Worm (Caenorhabditis elegans) whole organism, L3 larva: ENCODE results near the gene gcp-2.2.

Experiments used
- ZK546.5 ChIP-seq: sonication (generic microtip); optimal IDR thresholded peaks from 2 replicates; lab custom pipeline; 2017; ENCODE audit warnings: missing biosample characterization, missing genetic modification characterization
- ama-1 ChIP-seq: fragments of 150-350 bp; optimal IDR thresholded peaks from 2 replicates; lab custom pipeline; 2018
- ceh-16 ChIP-seq: sonication (generic microtip); optimal IDR thresholded peaks from 2 replicates; lab custom pipeline; 2017; ENCODE audit warnings: missing biosample characterization, missing genetic modification characterization
- ceh-28 ChIP-seq: fragments of 150-350 bp; optimal IDR thresholded peaks from 2 replicates; lab custom pipeline; 2014; ENCODE audit warnings: missing biosample characterization, missing genetic modification reagents, missing genetic modification characterization
- ceh-82 ChIP-seq: fragments of 150-350 bp; optimal IDR thresholded peaks from 2 replicates; lab custom pipeline; 2014; ENCODE audit warnings: missing biosample characterization, missing genetic modification characterization
- ceh-9 ChIP-seq: sonication (generic microtip); optimal IDR thresholded peaks from 2 replicates; lab custom pipeline; 2018; ENCODE audit warnings: missing biosample characterization, missing genetic modification characterization
- egl-27 ChIP-seq: sonication (generic microtip); optimal IDR thresholded peaks from 4 replicates; lab custom pipeline; 2017; ENCODE audit warnings: missing biosample characterization, missing genetic modification reagents, missing genetic modification characterization
- egl-5 ChIP-seq: fragments of 150-350 bp; optimal IDR thresholded peaks from 2 replicates; lab custom pipeline; 2017; ENCODE audit warnings: missing biosample characterization, missing genetic modification reagents, missing genetic modification characterization, inconsistent platforms
- elt-3 ChIP-seq, 3 experiments: fragments of 150-350 bp in 1 of 3; sonication (generic microtip) in 2 of 3; optimal IDR thresholded peaks; 2 replicates in 2 of 3; 4 replicates in 1 of 3; lab custom pipeline; 2014 to 2017; ENCODE audit warnings: missing biosample characterization in 3 of 3, missing genetic modification characterization in 3 of 3
- eor-1 ChIP-seq, 2 experiments: fragments of 150-350 bp; optimal IDR thresholded peaks; 2 replicates each; lab custom pipeline; 2014 to 2018; ENCODE audit warnings: missing biosample characterization in 2 of 2, missing genetic modification characterization in 2 of 2
- fkh-10 ChIP-seq: sonication (generic microtip); optimal IDR thresholded peaks from 2 replicates; lab custom pipeline; 2017; ENCODE audit warnings: missing biosample characterization, missing genetic modification reagents, missing genetic modification characterization
- fkh-2 ChIP-seq: fragments of 150-350 bp; optimal IDR thresholded peaks from 2 replicates; lab custom pipeline; 2014; ENCODE audit warnings: missing biosample characterization, missing genetic modification reagents, missing genetic modification characterization
- hmg-11 ChIP-seq: sonication (generic microtip); optimal IDR thresholded peaks from 2 replicates; lab custom pipeline; 2016; ENCODE audit warnings: missing genetic modification characterization, missing compliant biosample characterization
- jun-1 ChIP-seq: fragments of 150-350 bp; optimal IDR thresholded peaks from 2 replicates; lab custom pipeline; 2014; ENCODE audit warnings: missing biosample characterization, missing genetic modification reagents, missing genetic modification characterization
- lin-39 ChIP-seq: fragments of 150-350 bp; optimal IDR thresholded peaks from 2 replicates; lab custom pipeline; 2018; ENCODE audit warnings: missing biosample characterization, missing genetic modification reagents, missing genetic modification characterization
- mdl-1 ChIP-seq: fragments of 150-350 bp; optimal IDR thresholded peaks from 2 replicates; lab custom pipeline; 2014; ENCODE audit warnings: missing biosample characterization, missing genetic modification characterization
- mml-1 ChIP-seq: fragments of 150-350 bp; sonication (generic microtip); optimal IDR thresholded peaks from 3 replicates; lab custom pipeline; 2014; ENCODE audit warnings: missing biosample characterization, missing genetic modification characterization
- nhr-25 ChIP-seq: sonication (generic microtip); optimal IDR thresholded peaks from 2 replicates; lab custom pipeline; 2017; ENCODE audit warnings: missing biosample characterization, missing genetic modification characterization
- nhr-28 ChIP-seq: fragments of 150-350 bp; optimal IDR thresholded peaks from 2 replicates; lab custom pipeline; 2014; ENCODE audit warnings: missing biosample characterization, missing genetic modification characterization
- nhr-43 ChIP-seq: sonication (generic microtip); optimal IDR thresholded peaks from 2 replicates; lab custom pipeline; 2016; ENCODE audit warnings: mild to moderate bottlenecking, missing genetic modification characterization, missing compliant biosample characterization; ENCODE audit not compliant: poor library complexity, severe bottlenecking
- nhr-67 ChIP-seq: fragments of 150-350 bp; optimal IDR thresholded peaks from 2 replicates; lab custom pipeline; 2014; ENCODE audit warnings: missing biosample characterization, missing genetic modification characterization
- nhr-76 ChIP-seq: fragments of 150-350 bp; sonication (generic microtip); optimal IDR thresholded peaks from 5 replicates; lab custom pipeline; 2014; ENCODE audit warnings: missing biosample characterization, missing genetic modification characterization
- nhr-77 ChIP-seq: fragments of 150-350 bp; optimal IDR thresholded peaks from 2 replicates; lab custom pipeline; 2014; ENCODE audit warnings: missing biosample characterization, missing genetic modification characterization
- pha-4 ChIP-seq: fragments of 150-350 bp; optimal IDR thresholded peaks from 2 replicates; lab custom pipeline; 2014; ENCODE audit warnings: missing biosample characterization, missing genetic modification reagents, missing genetic modification characterization
- pqm-1 ChIP-seq: fragments of 150-350 bp; optimal IDR thresholded peaks from 2 replicates; lab custom pipeline; 2017; ENCODE audit warnings: missing biosample characterization, missing genetic modification characterization, inconsistent platforms
- sea-2 ChIP-seq: fragments of 150-350 bp; sonication (generic microtip); optimal IDR thresholded peaks from 4 replicates; lab custom pipeline; 2014; ENCODE audit warnings: missing biosample characterization, missing genetic modification reagents, missing genetic modification characterization
- snpc-4 ChIP-seq: fragments of 150-350 bp; optimal IDR thresholded peaks from 2 replicates; lab custom pipeline; 2014; ENCODE audit warnings: missing biosample characterization, missing genetic modification characterization
- tbx-2 ChIP-seq: sonication (generic microtip); optimal IDR thresholded peaks from 2 replicates; lab custom pipeline; 2016; ENCODE audit warnings: mild to moderate bottlenecking, missing genetic modification characterization, missing compliant biosample characterization
- unc-39 ChIP-seq: sonication (generic microtip); optimal IDR thresholded peaks from 4 replicates; lab custom pipeline; 2017; ENCODE audit warnings: missing biosample characterization, missing genetic modification characterization
- unc-62 ChIP-seq: fragments of 150-350 bp; sonication (generic microtip); optimal IDR thresholded peaks from 4 replicates; lab custom pipeline; 2014; ENCODE audit warnings: missing biosample characterization, missing genetic modification reagents, missing genetic modification characterization
- zag-1 ChIP-seq: fragments of 150-350 bp; optimal IDR thresholded peaks from 2 replicates; lab custom pipeline; 2014; ENCODE audit warnings: missing biosample characterization, missing genetic modification characterization
- ztf-11 ChIP-seq: fragments of 150-350 bp; optimal IDR thresholded peaks from 2 replicates; lab custom pipeline; 2014; ENCODE audit warnings: missing biosample characterization, missing genetic modification characterization

The gcp-2.2 gene

DNA sequence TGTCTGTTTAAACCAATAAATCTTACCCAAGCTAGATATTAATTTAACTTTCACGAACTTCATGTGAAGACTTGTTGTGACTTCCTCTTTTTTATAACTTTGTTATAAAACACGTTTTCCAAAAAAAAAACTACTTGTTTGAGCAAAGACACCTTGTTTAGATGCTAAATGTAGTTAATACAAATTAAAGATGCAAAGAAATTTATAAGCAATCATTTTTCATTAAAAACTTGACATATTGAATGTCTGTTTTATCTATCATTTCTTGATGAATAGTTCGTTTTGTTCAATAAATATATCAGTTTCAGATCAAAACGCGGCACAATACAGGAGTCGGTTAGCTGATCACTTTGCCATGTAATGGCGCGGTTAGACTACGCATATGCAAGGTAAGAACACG, 34.7 kb downstream of the gcp-2.2 start, which contains the start of gene frm-3:
TSS of gene frm-3 (plus strand) at position 301 of the 400 bp plus-strand sequence.
- TF ChIP-seq ama-1 = no peak
- TF ChIP-seq ztf-11 = no peak
- no peak for TF ChIP-seq pha-4 (tag; lab: Kevin White, UChicago)
- no peak for TF ChIP-seq pqm-1 (tag; lab: Kevin White, UChicago)
- no peak for TF ChIP-seq nhr-28
- no peak for TF ChIP-seq lin-39 (tag; lab: Kevin White, UChicago)
- no peak for TF ChIP-seq nhr-67 (tag; lab: Kevin White, UChicago)
- TF ChIP-seq ceh-82 = no peak
- TF ChIP-seq ZK546.5 (tag; lab: Kevin White, UChicago) = no peak
- TF ChIP-seq, all 47 proteins: peak for 0

DNA sequence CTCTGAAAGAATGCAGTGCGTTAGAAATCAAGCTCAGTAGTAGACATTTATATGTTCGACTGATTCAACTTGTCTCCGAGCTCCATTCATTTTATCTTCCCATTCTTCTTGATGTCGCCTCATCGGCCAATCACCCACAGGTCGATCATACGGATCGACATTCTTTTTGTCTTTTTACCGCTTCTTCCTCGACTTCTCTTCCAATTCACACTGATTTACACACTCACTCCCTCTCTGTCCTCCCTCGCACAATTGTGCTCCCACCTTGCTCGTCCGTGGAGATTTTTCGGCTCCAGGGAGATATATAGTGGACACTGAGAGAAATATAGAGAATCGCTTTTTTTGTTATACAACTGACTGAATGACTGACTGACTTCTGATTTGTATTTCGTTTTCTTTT, 36.7 kb downstream of the gcp-2.2 start:
- TF ChIP-seq nhr-77 (no peak), ceh-16 (no peak), zag-1 (tag; lab: Kevin White, UChicago) (no peak), egl-5 (tag; lab: Kevin White, UChicago) (no peak), egl-27 (no peak), ama-1 (no peak), tbx-2 (tag; lab: Kevin White, UChicago) (no peak), pqm-1 (tag; lab: Kevin White, UChicago) (no peak)

DNA sequence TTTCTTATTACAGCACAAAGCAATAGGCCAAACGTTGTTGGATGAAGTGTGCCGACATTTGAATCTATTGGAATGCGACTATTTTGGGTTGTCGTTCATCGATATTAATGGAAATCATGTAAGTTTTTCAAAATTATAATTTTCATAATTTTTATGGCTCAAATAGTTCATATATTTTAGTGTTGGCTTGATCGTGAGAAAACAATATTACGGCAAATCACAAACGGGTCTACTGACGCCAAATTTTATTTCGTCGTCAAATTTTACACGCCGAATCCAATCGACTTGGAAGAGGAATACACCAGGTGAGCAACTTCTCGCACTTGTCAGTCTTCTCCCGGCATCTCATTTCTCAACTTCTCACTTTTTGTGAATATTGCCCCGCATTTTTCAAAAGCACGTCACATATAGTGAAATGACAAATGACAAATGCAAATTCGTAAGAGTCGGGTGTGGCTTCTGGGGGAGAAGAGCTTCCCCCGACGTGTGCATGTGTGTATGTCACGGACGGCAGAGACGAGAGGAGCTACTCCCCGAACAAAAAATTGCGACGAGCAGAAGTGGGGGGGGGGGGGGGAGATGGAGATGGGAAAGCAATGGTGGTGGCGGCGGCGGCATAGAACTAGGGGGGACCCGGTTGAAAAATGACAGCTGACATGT, 39.0 kb downstream of the gcp-2.2 start:
- TF ChIP-seq snpc-4 (tag; lab: Kevin White, UChicago) (no peak), unc-62 (GFP tag; lab: Kevin White, UChicago) (peak; percentile 32), lin-39 (tag; lab: Kevin White, UChicago) (peak; percentile 64), zag-1 (tag; lab: Kevin White, UChicago) (no peak)

DNA sequence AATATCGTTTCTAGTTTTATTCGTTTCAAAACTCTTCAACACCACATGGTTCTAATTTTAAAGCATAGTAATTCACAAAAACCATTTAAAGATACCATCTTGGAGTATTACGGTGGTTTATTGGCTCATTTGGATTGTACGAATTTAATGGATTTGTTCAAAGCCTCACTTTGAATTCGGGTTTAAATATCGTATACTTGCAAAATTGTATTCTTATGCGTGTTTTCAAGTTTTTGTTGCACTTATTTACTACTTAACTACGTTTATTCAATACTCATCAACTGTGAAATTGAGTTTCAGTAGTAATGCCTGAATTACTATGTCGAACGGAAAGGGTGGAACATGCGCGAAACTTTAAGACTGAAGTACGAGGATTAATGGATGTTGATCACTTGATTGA, 47.9 kb downstream of the gcp-2.2 start, which contains the start of gene abts-2:
TSS of gene abts-2 (plus strand) at position 301 of the 400 bp plus-strand sequence.
- no peak for TF ChIP-seq mdl-1 (tag; lab: Kevin White, UChicago)
- no peak for TF ChIP-seq ceh-9
- no peak for TF ChIP-seq nhr-76 (tag; lab: Kevin White, UChicago)
- TF ChIP-seq unc-39 (tag; lab: Kevin White, UChicago) = no peak
- no peak for TF ChIP-seq nhr-67 (tag; lab: Kevin White, UChicago)
- no peak for TF ChIP-seq pha-4 (tag; lab: Kevin White, UChicago)
- TF ChIP-seq ama-1 = no peak
- no peak for TF ChIP-seq jun-1 (tag; lab: Kevin White, UChicago)
- no peak for TF ChIP-seq eor-1 (tag; optimal IDR thresholded peaks at IDR 0.05; lab: Kevin White, UChicago)
- no peak for TF ChIP-seq fkh-10 (GFP tag; lab: Kevin White, UChicago)
- TF ChIP-seq ztf-11 = no peak
- no peak for TF ChIP-seq sea-2 (GFP tag; lab: Kevin White, UChicago)
- no peak for TF ChIP-seq ceh-28 (tag; lab: Kevin White, UChicago)
- TF ChIP-seq nhr-43 (tag; lab: Kevin White, UChicago) = no peak

DNA sequence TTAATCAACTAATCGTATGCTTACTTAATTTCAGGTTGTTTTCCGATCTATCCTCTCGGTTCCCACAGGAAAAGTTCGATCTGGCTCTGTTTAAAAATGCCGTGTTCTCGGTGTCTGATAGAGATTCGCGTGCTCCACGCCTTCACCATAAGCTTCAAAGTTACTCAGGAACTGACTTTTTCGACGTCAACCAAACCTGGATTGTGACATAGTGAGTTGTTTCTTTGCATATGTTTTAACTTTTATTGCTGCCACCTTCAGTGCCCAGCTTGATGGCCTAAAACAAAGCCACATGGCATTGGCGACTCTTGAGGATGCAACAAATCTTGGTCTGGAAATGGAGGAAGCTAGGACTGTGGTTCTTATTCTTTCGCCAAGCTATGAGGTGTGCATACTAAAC, 48.4 kb downstream of the gcp-2.2 start:
- TF ChIP-seq fkh-2 (tag; lab: Kevin White, UChicago) (no peak), ceh-82 (no peak), mml-1 (no peak), unc-39 (tag; lab: Kevin White, UChicago) (no peak), hmg-11 (tag; lab: Kevin White, UChicago) (no peak), unc-62 (GFP tag; lab: Kevin White, UChicago) (no peak), pqm-1 (tag; lab: Kevin White, UChicago) (no peak), nhr-28 (no peak)

DNA sequence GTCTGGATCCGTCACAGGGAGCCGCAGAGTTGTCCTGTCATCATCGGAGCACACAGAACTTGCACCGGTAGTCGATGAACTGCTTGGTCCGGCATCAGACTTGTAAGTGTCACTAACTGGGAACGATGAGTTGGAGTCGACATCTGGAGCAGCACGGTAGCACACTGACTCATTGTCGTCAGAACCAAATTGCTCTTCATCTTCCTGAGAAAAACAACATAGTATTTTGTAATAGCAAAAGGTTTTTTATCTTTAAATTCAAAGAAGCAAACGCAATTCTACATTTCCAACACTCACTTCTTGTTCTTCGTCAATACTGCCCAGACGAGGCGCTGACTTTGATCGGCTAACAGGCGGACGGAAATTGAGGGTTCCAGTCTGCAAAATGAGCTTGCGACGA, 53.0 kb downstream of the gcp-2.2 start:
- no peak for TF ChIP-seq jun-1 (tag; lab: Kevin White, UChicago)
- TF ChIP-seq hmg-11 (tag; lab: Kevin White, UChicago) = no peak
- no peak for TF ChIP-seq elt-3 (tag; optimal IDR thresholded peaks at IDR 0.05; lab: Kevin White, UChicago)
- TF ChIP-seq nhr-25 = no peak
- TF ChIP-seq ceh-9 = no peak
- TF ChIP-seq pha-4 (tag; lab: Kevin White, UChicago) = no peak
- no peak for TF ChIP-seq nhr-43 (tag; lab: Kevin White, UChicago)
- TF ChIP-seq nhr-67 (tag; lab: Kevin White, UChicago) = no peak
- TF ChIP-seq sea-2 (GFP tag; lab: Kevin White, UChicago) = no peak
- TF ChIP-seq, all 47 proteins: peak for 0
